Fruit fly (Drosophila melanogaster): ENCODE measurements around the gene CG43731.

DNA sequence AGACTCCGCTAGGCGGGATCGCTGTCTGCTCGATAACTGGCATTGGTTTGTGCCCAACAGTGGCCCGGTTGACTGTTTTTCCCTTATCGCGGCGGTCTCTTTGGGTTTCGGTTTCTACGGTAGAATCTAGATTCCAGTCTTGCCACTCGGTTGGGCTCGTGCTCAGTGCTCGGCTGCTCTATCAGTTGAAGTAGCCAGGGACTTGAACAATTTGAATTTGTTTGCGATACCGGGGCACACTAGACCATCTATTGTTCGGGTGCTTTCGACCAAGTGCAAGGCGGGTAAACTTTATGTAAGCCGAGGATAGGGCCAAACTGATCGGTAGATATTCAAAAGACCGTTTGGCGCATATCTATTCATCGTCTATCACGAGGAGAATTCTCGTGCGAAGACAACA, 4.4 kb downstream of the CG43731 start:
- no peak for TF ChIP-seq dac (GFP tag; optimal IDR thresholded peaks at IDR 0.05)
- no peak for TF ChIP-seq CG6854 (GFP tag; optimal IDR thresholded peaks at IDR 0.05)
- no peak for TF ChIP-seq acj6 (GFP tag; optimal IDR thresholded peaks at IDR 0.05)
- no peak for TF ChIP-seq Hr38 (GFP tag; optimal IDR thresholded peaks at IDR 0.05)
- no peak for TF ChIP-seq net (GFP tag; optimal IDR thresholded peaks at IDR 0.05)
- TF ChIP-seq Sox102F (GFP tag; optimal IDR thresholded peaks at IDR 0.05): no peak
- TF ChIP-seq topi (GFP tag; optimal IDR thresholded peaks at IDR 0.05): no peak
